Worm (Caenorhabditis elegans): Measurements from ENCODE around the gene R11H6.2.

R11H6.2 gene

DNA sequence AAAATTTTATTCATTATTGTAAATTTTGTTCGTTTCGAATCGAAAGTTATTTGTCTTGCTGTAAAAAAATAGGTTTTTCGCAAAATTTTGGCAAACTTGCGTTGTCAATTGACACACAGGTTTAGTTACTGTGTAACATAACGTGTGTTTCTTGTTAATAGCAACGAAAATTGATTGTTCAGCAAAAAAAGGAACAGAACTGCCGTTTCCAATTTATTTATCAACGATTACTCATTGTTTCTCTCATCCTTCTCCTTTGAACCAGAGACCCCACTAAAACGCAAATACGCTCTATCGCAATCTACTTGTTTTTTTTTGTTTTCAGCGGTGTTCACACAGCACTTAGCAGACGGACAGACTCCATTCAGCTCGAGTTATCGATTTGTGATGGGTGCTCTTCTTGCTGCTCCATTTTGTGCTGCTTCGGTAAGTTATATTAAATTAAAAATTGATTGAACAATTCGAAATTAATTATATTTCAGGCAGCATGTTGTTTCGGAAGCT is at the start of gene R11H6.2:
R11H6.2 (plus strand) TSS at position 326 of the 504 bp plus-strand sequence.
- TF ChIP-seq fos-1 (tag; optimal IDR thresholded peaks at IDR 0.05) (peak; percentile 58), gmeb-1 (tag; optimal IDR thresholded peaks at IDR 0.05) (no peak), lsy-2 (tag; optimal IDR thresholded peaks at IDR 0.05) (peak in 1 of 2 experiments; percentile 53), nhr-6 (tag; optimal IDR thresholded peaks at IDR 0.05) (no peak), C34F6.9 (tag; optimal IDR thresholded peaks at IDR 0.05) (peak; percentile 77), sma-3 (GFP tag; optimal IDR thresholded peaks at IDR 0.05) (peak; percentile 12), nhr-129 (tag; optimal IDR thresholded peaks at IDR 0.05) (peak; percentile 60), ztf-11 (tag; optimal IDR thresholded peaks at IDR 0.05) (no peak), sem-4 (tag; optimal IDR thresholded peaks at IDR 0.05) (no peak), unc-55 (GFP tag; optimal IDR thresholded peaks at IDR 0.05) (peak; percentile 67), alr-1 (tag; optimal IDR thresholded peaks at IDR 0.05) (no peak)

DNA sequence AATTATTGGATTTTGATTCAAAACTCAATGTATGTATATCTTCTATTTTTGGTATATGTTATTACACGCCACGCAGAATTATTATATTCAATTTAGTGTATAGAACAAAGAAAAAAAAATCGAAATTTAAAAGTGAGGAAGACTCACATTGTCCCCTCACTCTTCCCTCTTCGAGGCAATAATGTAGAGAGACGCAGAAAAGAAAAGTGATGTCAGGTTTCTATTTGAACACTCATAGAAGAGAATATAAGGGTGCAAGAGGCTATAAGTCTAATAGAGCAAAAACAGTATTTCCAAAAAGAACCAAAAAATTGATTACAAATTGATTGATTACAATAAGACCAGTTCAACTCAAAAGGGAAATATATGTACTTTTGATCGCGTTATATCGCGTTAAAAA is 49.3 kb upstream of the R11H6.2 start:
- TF ChIP-seq fos-1 (tag; optimal IDR thresholded peaks at IDR 0.05): peak; percentile 16
- TF ChIP-seq nhr-12 (tag; optimal IDR thresholded peaks at IDR 0.05): no peak
- TF ChIP-seq C34F6.9 (tag; optimal IDR thresholded peaks at IDR 0.05): peak; percentile 34

DNA sequence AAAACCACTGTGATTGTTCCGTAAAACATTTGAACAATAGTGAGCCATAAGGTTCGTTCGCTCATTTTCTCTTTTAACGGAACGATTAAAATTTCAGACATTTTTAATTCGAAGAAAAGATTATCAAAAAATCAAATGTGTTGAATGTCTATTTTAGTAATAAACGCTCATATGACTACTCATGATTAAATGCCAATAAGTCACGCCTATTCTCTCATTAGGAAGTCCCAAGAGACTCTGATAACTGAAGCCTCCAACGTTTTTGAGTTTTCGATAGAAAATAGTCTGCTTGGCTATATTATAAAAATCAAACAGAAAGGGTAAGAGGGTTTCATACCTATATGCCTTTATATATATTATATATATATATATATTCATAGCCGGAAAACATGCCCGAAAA is 41.6 kb upstream of the R11H6.2 start, which contains the start of gene srg-47:
srg-47 (minus strand) TSS at position 101 of the 400 bp plus-strand sequence.
- no peak for TF ChIP-seq mdl-1 (tag; optimal IDR thresholded peaks at IDR 0.05)
- no peak for TF ChIP-seq ztf-4 (tag; optimal IDR thresholded peaks at IDR 0.05)
- TF ChIP-seq ama-1 (optimal IDR thresholded peaks at IDR 0.05): no peak
- TF ChIP-seq sma-3 (GFP tag; optimal IDR thresholded peaks at IDR 0.05): no peak
- TF ChIP-seq nhr-25 (tag; optimal IDR thresholded peaks at IDR 0.05): no peak
- no peak for TF ChIP-seq lin-11 (tag; optimal IDR thresholded peaks at IDR 0.05)
- TF ChIP-seq nhr-237 (tag; optimal IDR thresholded peaks at IDR 0.05): no peak
- TF ChIP-seq egl-27 (tag; optimal IDR thresholded peaks at IDR 0.05): no peak
- TF ChIP-seq Y55F3AM.14 (GFP tag; optimal IDR thresholded peaks at IDR 0.05): no peak
- TF ChIP-seq blmp-1 (tag; optimal IDR thresholded peaks at IDR 0.05; ENCODE audit: insufficient read depth): no peak
- no peak for TF ChIP-seq lin-13 (GFP tag; optimal IDR thresholded peaks at IDR 0.05)
- TF ChIP-seq unc-39 (tag; optimal IDR thresholded peaks at IDR 0.05): no peak
- no peak for TF ChIP-seq lsy-2 (tag; optimal IDR thresholded peaks at IDR 0.05)
- TF ChIP-seq mbf-1 (tag; optimal IDR thresholded peaks at IDR 0.05): no peak
- no peak for TF ChIP-seq R02D3.7 (tag; optimal IDR thresholded peaks at IDR 0.05)
- no peak for TF ChIP-seq elt-1 (tag; optimal IDR thresholded peaks at IDR 0.05)
- no peak for TF ChIP-seq C34F6.9 (tag; optimal IDR thresholded peaks at IDR 0.05)
- TF ChIP-seq ceh-82 (tag; optimal IDR thresholded peaks at IDR 0.05): no peak
- no peak for TF ChIP-seq peb-1 (tag; optimal IDR thresholded peaks at IDR 0.05)

DNA sequence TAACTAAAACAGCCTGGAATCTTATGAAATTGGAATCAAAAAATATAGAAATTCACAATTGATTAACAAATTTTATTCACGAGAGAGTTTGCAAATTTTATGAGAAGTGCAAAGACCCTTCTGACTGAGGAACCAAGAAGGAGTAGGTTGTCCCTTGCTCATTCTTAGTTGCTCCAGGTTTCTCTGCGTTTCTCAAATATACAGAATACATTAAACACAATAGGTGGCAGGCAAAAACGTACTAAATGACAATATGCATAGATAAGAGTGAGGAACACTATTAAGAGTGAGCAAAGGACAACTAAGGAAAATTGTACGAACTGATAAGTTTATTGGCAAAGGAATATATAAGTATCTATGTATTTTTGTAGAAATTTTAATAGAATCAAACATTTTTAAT is 39.0 kb upstream of the R11H6.2 start, which contains the start of gene C53A5.9:
C53A5.9 (minus strand) TSS at position 101 of the 400 bp plus-strand sequence.
- TF ChIP-seq egl-27 (tag; optimal IDR thresholded peaks at IDR 0.05) (no peak), sem-4 (tag; optimal IDR thresholded peaks at IDR 0.05) (no peak), aly-2 (tag; optimal IDR thresholded peaks at IDR 0.05) (no peak), gmeb-1 (tag; optimal IDR thresholded peaks at IDR 0.05) (no peak), nhr-77 (tag; optimal IDR thresholded peaks at IDR 0.05) (no peak), ceh-16 (tag; optimal IDR thresholded peaks at IDR 0.05) (no peak), mbf-1 (tag; optimal IDR thresholded peaks at IDR 0.05) (no peak), unc-55 (GFP tag; optimal IDR thresholded peaks at IDR 0.05) (no peak), mab-5 (tag; optimal IDR thresholded peaks at IDR 0.05) (no peak), nhr-10 (tag; optimal IDR thresholded peaks at IDR 0.05) (no peak)

DNA sequence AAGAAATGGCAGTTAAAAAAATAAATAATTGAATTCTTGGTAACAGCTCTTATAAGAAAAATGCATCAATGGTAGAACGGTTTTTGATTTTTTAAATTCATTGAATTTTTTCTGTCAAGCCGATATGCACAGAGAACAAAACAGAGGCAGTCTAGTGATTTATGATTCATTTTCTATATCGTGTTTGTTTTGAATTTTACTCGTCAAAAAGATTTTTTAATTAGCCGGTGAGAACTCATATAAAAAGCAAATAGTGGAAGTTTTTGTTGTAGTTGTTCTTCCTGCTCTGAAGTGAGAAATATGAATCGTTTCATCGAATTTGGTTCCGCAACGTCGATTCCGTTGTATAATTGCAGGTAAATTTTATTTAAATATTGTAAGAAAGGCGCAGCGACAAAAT is 38.5 kb upstream of the R11H6.2 start, which contains the start of gene srt-32:
srt-32 (plus strand) TSS at position 301 of the 400 bp plus-strand sequence.
- TF ChIP-seq unc-39 (tag; optimal IDR thresholded peaks at IDR 0.05) (no peak), sem-4 (tag; optimal IDR thresholded peaks at IDR 0.05) (no peak), R02D3.7 (tag; optimal IDR thresholded peaks at IDR 0.05) (no peak), ztf-11 (tag; optimal IDR thresholded peaks at IDR 0.05) (no peak)

DNA sequence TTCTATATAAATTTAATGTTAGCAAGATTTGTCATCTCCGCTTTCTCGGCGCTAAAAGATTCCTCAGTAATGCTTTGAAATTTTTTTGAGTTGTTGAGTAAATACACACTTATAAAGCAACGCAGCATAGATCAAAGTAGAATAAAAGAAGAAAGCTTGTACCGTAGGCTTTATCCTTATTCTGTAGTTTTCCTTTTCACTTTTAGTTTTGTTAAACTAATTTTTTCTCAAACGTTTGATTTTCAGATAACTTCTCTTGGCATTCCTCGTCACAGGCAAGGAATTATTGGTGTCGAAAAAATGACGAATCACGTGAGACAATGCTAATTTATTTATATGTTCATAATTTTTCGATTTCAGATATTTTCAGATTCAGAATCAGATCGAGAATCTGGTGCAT is 35.2 kb upstream of the R11H6.2 start, which contains the start of gene C53A5.11:
C53A5.11 (plus strand) TSS at position 301 of the 400 bp plus-strand sequence.
- no peak for TF ChIP-seq nhr-23 (tag; optimal IDR thresholded peaks at IDR 0.05)
- TF ChIP-seq F13H6.1 (tag; optimal IDR thresholded peaks at IDR 0.05): no peak
